Worm (Caenorhabditis elegans) whole organism, L4/young adult: ENCODE measurements around the gene brf-1.

Source experiments
- W03F9.2 ChIP-seq: fragments of 150-350 bp; optimal IDR thresholded peaks from 2 replicates; lab custom pipeline; 2014; ENCODE audit warnings: missing biosample characterization, missing genetic modification characterization
- dao-5 ChIP-seq: sonication (generic microtip); optimal IDR thresholded peaks from 2 replicates; lab custom pipeline; 2016; ENCODE audit warnings: missing genotype, missing genetic modification characterization, moderate library complexity, missing compliant biosample characterization
- him-1 ChIP-seq: sonication (generic microtip); optimal IDR thresholded peaks from 2 replicates; lab custom pipeline; 2016; ENCODE audit warnings: missing genotype, missing genetic modification reagents, missing genetic modification characterization, missing compliant biosample characterization

Gene brf-1

ce11 chrII:7338995-7339394 lies 33.3 kb downstream of the brf-1 start, which contains the start of gene nhr-21:
Gene nhr-21, plus strand, starts transcription at chrII:7339229.
- no peak for TF ChIP-seq dao-5

ce11 chrII:7340703-7341102 lies 35.0 kb downstream of the brf-1 start:
- no peak for TF ChIP-seq W03F9.2 (tag; lab: Kevin White, UChicago)
- TF ChIP-seq dao-5, result no peak
- TF ChIP-seq him-1 (tag; lab: Kevin White, UChicago), result no peak

- TF ChIP-seq dao-5 (no peak), him-1 (tag; lab: Kevin White, UChicago) (no peak), W03F9.2 (tag; lab: Kevin White, UChicago) (no peak)
These were observed 36.1 kb downstream of the brf-1 start for ce11 chrII:7341572-7342303.

ce11 chrII:7342884-7343283 lies 37.2 kb downstream of the brf-1 start:
- TF ChIP-seq him-1 (tag; lab: Kevin White, UChicago) (no peak), dao-5 (no peak), W03F9.2 (tag; lab: Kevin White, UChicago) (no peak)

ce11 chrII:7343668-7344067 lies 38.0 kb downstream of the brf-1 start:
- no peak for TF ChIP-seq him-1 (tag; lab: Kevin White, UChicago)
- no peak for TF ChIP-seq W03F9.2 (tag; lab: Kevin White, UChicago)
- no peak for TF ChIP-seq dao-5

- TF ChIP-seq dao-5 (no peak), him-1 (tag; lab: Kevin White, UChicago) (no peak), W03F9.2 (tag; lab: Kevin White, UChicago) (no peak)
These were observed 40.2 kb downstream of the brf-1 start for ce11 chrII:7345858-7346257.

- TF ChIP-seq W03F9.2 (tag; lab: Kevin White, UChicago) (no peak), dao-5 (no peak), him-1 (tag; lab: Kevin White, UChicago) (no peak)
These were observed 42.4 kb downstream of the brf-1 start for ce11 chrII:7348063-7348462.

ce11 chrII:7352507-7352906 lies 46.8 kb downstream of the brf-1 start, which contains the start of gene hsp-4:
Gene hsp-4, minus strand, starts transcription at chrII:7352645.
- TF ChIP-seq him-1 (tag; lab: Kevin White, UChicago) (no peak), dao-5 (no peak), W03F9.2 (tag; lab: Kevin White, UChicago) (no peak)

- no peak for TF ChIP-seq him-1 (tag; lab: Kevin White, UChicago)
- no peak for TF ChIP-seq dao-5
- TF ChIP-seq W03F9.2 (tag; lab: Kevin White, UChicago), result no peak
These were observed 47.4 kb downstream of the brf-1 start for ce11 chrII:7353027-7353426.

- TF ChIP-seq dao-5 (no peak), him-1 (tag; lab: Kevin White, UChicago) (no peak), W03F9.2 (tag; lab: Kevin White, UChicago) (no peak)
These were observed 50.7 kb downstream of the brf-1 start, which contains the start of gene haf-2 for ce11 chrII:7356326-7356725. Gene haf-2, minus strand, starts transcription at chrII:7356426.

- TF ChIP-seq dao-5 (no peak), him-1 (tag; lab: Kevin White, UChicago) (no peak), W03F9.2 (tag; lab: Kevin White, UChicago) (no peak)
These were observed 51.1 kb downstream of the brf-1 start for ce11 chrII:7356773-7357172.

- TF ChIP-seq dao-5 (no peak), him-1 (tag; lab: Kevin White, UChicago) (no peak), W03F9.2 (tag; lab: Kevin White, UChicago) (no peak)
These were observed 51.5 kb downstream of the brf-1 start for ce11 chrII:7357176-7357575.
